Worm (Caenorhabditis elegans) whole organism, L4 larva: ENCODE measurements around the gene F49E8.8.

Experiments used
- T20F7.1 ChIP-seq: fragments of 200-800 bp; sonication (Bioruptor generic); optimal IDR thresholded peaks from 2 replicates; lab custom pipeline; 2018; ENCODE audit warnings: mild to moderate bottlenecking, missing genetic modification characterization, missing compliant biosample characterization
- T26A8.4 ChIP-seq: fragments of 200-800 bp; sonication (Bioruptor generic); IDR thresholded peaks from 2 replicates; pipeline ENCODE4 v1.3.6; 2022; ENCODE audit warnings: missing genetic modification characterization, missing compliant biosample characterization
- Y75B8A.6 ChIP-seq: fragments of 200-800 bp; sonication (Bioruptor generic); IDR thresholded peaks from 2 replicates; pipeline ENCODE4 v1.3.6; 2022; ENCODE audit warnings: missing genetic modification reagents, missing genetic modification characterization, missing compliant biosample characterization
- ZK337.2 ChIP-seq: fragments of 200-800 bp; sonication (Bioruptor generic); IDR thresholded peaks from 2 replicates; pipeline ENCODE4 v1.3.6; 2022; ENCODE audit warnings: missing genetic modification reagents, missing genetic modification characterization, missing compliant biosample characterization
- aha-1 ChIP-seq: fragments of 150-350 bp; peaks from one replicate; lab custom pipeline; 2014; ENCODE audit warnings: missing biosample characterization, missing genetic modification characterization
- ama-1 ChIP-seq: fragments of 150-350 bp; optimal IDR thresholded peaks from 2 replicates; lab custom pipeline; 2014; ENCODE audit warnings: inconsistent platforms, mixed read lengths
- arid-1 ChIP-seq: fragments of 200-800 bp; sonication (Bioruptor generic); conservative IDR thresholded peaks from 2 replicates; pipeline ENCODE4 v1.3.6; 2022; ENCODE audit warnings: missing genetic modification reagents, missing genetic modification characterization, missing compliant biosample characterization
- attf-4 ChIP-seq: sonication (generic microtip); optimal IDR thresholded peaks from 3 replicates; lab custom pipeline; 2017; ENCODE audit warnings: missing biosample characterization, missing genetic modification characterization
- ceh-28 ChIP-seq: fragments of 150-350 bp; optimal IDR thresholded peaks from 2 replicates; lab custom pipeline; 2014; ENCODE audit warnings: missing biosample characterization, missing genetic modification reagents, missing genetic modification characterization
- ceh-32 ChIP-seq: sonication (generic microtip); optimal IDR thresholded peaks from 2 replicates; lab custom pipeline; 2016; ENCODE audit warnings: mild to moderate bottlenecking, missing genetic modification characterization, missing compliant biosample characterization; ENCODE audit not compliant: poor library complexity
- ceh-44 ChIP-seq: fragments of 200-800 bp; sonication (Bioruptor generic); IDR thresholded peaks from 2 replicates; pipeline ENCODE4 v1.3.6; 2022; ENCODE audit warnings: missing genetic modification reagents, missing genetic modification characterization, missing compliant biosample characterization
- dmd-6 ChIP-seq: fragments of 200-800 bp; sonication (Bioruptor generic); IDR thresholded peaks from 2 replicates; pipeline ENCODE4 v1.3.6; 2022; ENCODE audit warnings: missing genetic modification reagents, missing genetic modification characterization, missing compliant biosample characterization
- dmd-9 ChIP-seq: fragments of 200-800 bp; sonication (Bioruptor generic); IDR thresholded peaks from 2 replicates; pipeline ENCODE4 v1.3.6; 2022; ENCODE audit warnings: missing genetic modification reagents, missing genetic modification characterization, missing compliant biosample characterization
- fkh-10 ChIP-seq: fragments of 150-350 bp; optimal IDR thresholded peaks from 2 replicates; lab custom pipeline; 2014; ENCODE audit warnings: missing biosample characterization, missing genetic modification reagents, missing genetic modification characterization
- gei-8 ChIP-seq: fragments of 200-800 bp; sonication (Bioruptor generic); optimal IDR thresholded peaks from 2 replicates; lab custom pipeline; 2018; ENCODE audit warnings: mild to moderate bottlenecking, missing genetic modification characterization, missing compliant biosample characterization
- hif-1 ChIP-seq, 2 experiments: sonication (generic microtip); optimal IDR thresholded peaks; 2 replicates each; lab custom pipeline; 2016 to 2017; ENCODE audit warnings: missing compliant biosample characterization in 2 of 2, missing genetic modification characterization in 2 of 2, missing genetic modification reagents in 2 of 2, missing genotype in 2 of 2, mild to moderate bottlenecking in 1 of 2
- hlh-30 ChIP-seq: sonication (generic microtip); optimal IDR thresholded peaks from 2 replicates; lab custom pipeline; 2017; ENCODE audit warnings: antibody characterized with exemption, mild to moderate bottlenecking, missing genetic modification characterization, missing compliant biosample characterization; ENCODE audit not compliant: insufficient read depth
- hmg-1.1 ChIP-seq: fragments of 200-800 bp; sonication (Bioruptor generic); IDR thresholded peaks from 2 replicates; pipeline ENCODE4 v1.3.6; 2022; ENCODE audit warnings: missing genetic modification reagents, missing genetic modification characterization, missing compliant biosample characterization
- lin-1 ChIP-seq: fragments of 200-800 bp; sonication (Bioruptor generic); IDR thresholded peaks from 2 replicates; pipeline ENCODE4 v1.3.6; 2022; ENCODE audit warnings: missing genetic modification reagents, missing genetic modification characterization, missing compliant biosample characterization
- lin-38 ChIP-seq: fragments of 200-800 bp; sonication (Bioruptor generic); IDR thresholded peaks from 2 replicates; pipeline ENCODE4 v1.3.6; 2022; ENCODE audit warnings: missing genetic modification reagents, missing genetic modification characterization, missing compliant biosample characterization
- lir-3 ChIP-seq: sonication (generic microtip); optimal IDR thresholded peaks from 2 replicates; lab custom pipeline; 2016; ENCODE audit warnings: mild to moderate bottlenecking, missing genetic modification characterization, missing compliant biosample characterization
- madf-5 ChIP-seq, 2 experiments: fragments of 200-800 bp; sonication (Bioruptor generic); IDR thresholded peaks; 2 replicates each; pipeline ENCODE4 v1.3.6; 2022; ENCODE audit warnings: missing compliant biosample characterization in 2 of 2, missing genetic modification characterization in 2 of 2
- madf-9 ChIP-seq: fragments of 200-800 bp; sonication (Bioruptor generic); conservative IDR thresholded peaks from 2 replicates; pipeline ENCODE4 v1.3.6; 2022; ENCODE audit warnings: missing genetic modification reagents, missing genetic modification characterization, missing compliant biosample characterization
- mdl-1 ChIP-seq, 2 experiments: fragments of 150-350 bp in 1 of 2; sonication (generic microtip) in 1 of 2; optimal IDR thresholded peaks; 2 replicates each; lab custom pipeline; 2014 to 2017; ENCODE audit warnings: missing biosample characterization in 2 of 2, missing genetic modification characterization in 2 of 2
- mep-1 ChIP-seq: fragments of 150-350 bp; sonication (generic microtip); optimal IDR thresholded peaks from 3 replicates; lab custom pipeline; 2014; ENCODE audit warnings: missing biosample characterization, missing genetic modification characterization
- mes-2 ChIP-seq: sonication (generic microtip); optimal IDR thresholded peaks from 2 replicates; lab custom pipeline; 2016; ENCODE audit warnings: missing genotype, mild to moderate bottlenecking, missing genetic modification characterization, missing compliant biosample characterization; ENCODE audit not compliant: poor library complexity, severe bottlenecking
- nhr-11 ChIP-seq: fragments of 150-350 bp; optimal IDR thresholded peaks from 2 replicates; lab custom pipeline; 2014; ENCODE audit warnings: missing biosample characterization, missing genetic modification characterization
- nhr-111 ChIP-seq: fragments of 200-800 bp; sonication (Bioruptor generic); optimal IDR thresholded peaks from 2 replicates; lab custom pipeline; 2018; ENCODE audit warnings: mild to moderate bottlenecking, missing genetic modification characterization, missing compliant biosample characterization
- nhr-237 ChIP-seq: sonication (generic microtip); optimal IDR thresholded peaks from 2 replicates; lab custom pipeline; 2017; ENCODE audit warnings: missing biosample characterization, missing genetic modification characterization
- nhr-28 ChIP-seq: fragments of 150-350 bp; optimal IDR thresholded peaks from 2 replicates; lab custom pipeline; 2014; ENCODE audit warnings: missing biosample characterization, missing genetic modification characterization
- nhr-48 ChIP-seq: sonication (generic microtip); optimal IDR thresholded peaks from 2 replicates; lab custom pipeline; 2016; ENCODE audit warnings: mild to moderate bottlenecking, missing genetic modification characterization, missing compliant biosample characterization
- nhr-76 ChIP-seq: fragments of 150-350 bp; optimal IDR thresholded peaks from 2 replicates; lab custom pipeline; 2014; ENCODE audit warnings: missing biosample characterization, missing genetic modification characterization
- saeg-2 ChIP-seq: fragments of 200-800 bp; sonication (Bioruptor generic); IDR thresholded peaks from 2 replicates; pipeline ENCODE4 v1.3.6; 2022; ENCODE audit warnings: missing genetic modification reagents, missing genetic modification characterization, missing compliant biosample characterization
- sdz-12 ChIP-seq: fragments of 200-800 bp; sonication (Bioruptor generic); optimal IDR thresholded peaks from 2 replicates; lab custom pipeline; 2018; ENCODE audit warnings: mild to moderate bottlenecking, missing genetic modification characterization, missing compliant biosample characterization
- set-16 ChIP-seq: fragments of 200-800 bp; sonication (Bioruptor generic); IDR thresholded peaks from 2 replicates; pipeline ENCODE4 v1.3.6; 2022; ENCODE audit warnings: missing genetic modification reagents, missing genetic modification characterization, missing compliant biosample characterization
- snpc-1.2 ChIP-seq: fragments of 200-800 bp; sonication (Bioruptor generic); IDR thresholded peaks from 2 replicates; pipeline ENCODE4 v1.3.6; 2022; ENCODE audit warnings: missing genetic modification reagents, missing genetic modification characterization, missing compliant biosample characterization
- snpc-4 ChIP-seq: fragments of 150-350 bp; optimal IDR thresholded peaks from 2 replicates; lab custom pipeline; 2014; ENCODE audit warnings: missing biosample characterization, missing genetic modification characterization
- tag-97 ChIP-seq: fragments of 200-800 bp; sonication (Bioruptor generic); IDR thresholded peaks from 2 replicates; pipeline ENCODE4 v1.3.6; 2022; ENCODE audit warnings: missing genetic modification characterization, missing compliant biosample characterization
- tra-1 ChIP-seq: fragments of 200-800 bp; sonication (Bioruptor generic); IDR thresholded peaks from 2 replicates; pipeline ENCODE4 v1.3.6; 2022; ENCODE audit warnings: missing genetic modification reagents, missing genetic modification characterization, missing compliant biosample characterization
- unc-130 ChIP-seq: sonication (generic microtip); optimal IDR thresholded peaks from 2 replicates; lab custom pipeline; 2016; ENCODE audit warnings: missing genetic modification reagents, missing genetic modification characterization, missing compliant biosample characterization
- zag-1 ChIP-seq: fragments of 150-350 bp; optimal IDR thresholded peaks from 2 replicates; lab custom pipeline; 2014; ENCODE audit warnings: missing biosample characterization, missing genetic modification characterization
- ztf-11 ChIP-seq: fragments of 150-350 bp; optimal IDR thresholded peaks from 2 replicates; lab custom pipeline; 2014; ENCODE audit warnings: missing biosample characterization, missing genetic modification characterization

F49E8.8 gene

ce11 chrIV:7552958-7553553 is 3.4 kb upstream of the F49E8.8 start, which contains the start of gene dif-1 (continued):
- TF ChIP-seq lir-3 (tag; lab: Kevin White, UChicago) (no peak), nhr-48 (tag; lab: Kevin White, UChicago) (peak; percentile 0), mdl-1 (tag; optimal IDR thresholded peaks at IDR 0.05; lab: Kevin White, UChicago) (peak in 1 of 2 experiments; percentile 33), hlh-30 (tag; lab: Kevin White, UChicago) (peak; percentile 27), dmd-6 (peak; percentile 63), ceh-44 (no peak), mep-1 (tag; lab: Kevin White, UChicago) (peak; percentile 66), nhr-28 (peak; percentile 96), T20F7.1 (peak; percentile 69), sdz-12 (GFP tag; lab: Kevin White, UChicago) (no peak)

- TF ChIP-seq ceh-32 (no peak), snpc-4 (tag; lab: Kevin White, UChicago) (no peak), aha-1 (tag; lab: Kevin White, UChicago) (peak; percentile 46), ZK337.2 (GFP tag; lab: Robert Waterston, UW) (no peak), lin-1 (GFP tag; lab: Robert Waterston, UW) (no peak), nhr-11 (tag; lab: Kevin White, UChicago) (peak; percentile 40), nhr-76 (tag; lab: Kevin White, UChicago) (no peak), Y75B8A.6 (GFP tag; lab: Robert Waterston, UW) (no peak), hmg-1.1 (no peak), unc-130 (GFP tag; lab: Kevin White, UChicago) (no peak)
Measured at ce11 chrIV:7554351-7554750, 2.1 kb upstream of the F49E8.8 start, which contains the start of gene F49E8.6. TSS of gene F49E8.6 (minus strand) at chrIV:7554667.

ce11 chrIV:7558653-7559052 is 2.2 kb downstream of the F49E8.8 start:
- no peak for TF ChIP-seq hmg-1.1
- no peak for TF ChIP-seq nhr-111 (GFP tag; lab: Kevin White, UChicago)
- no peak for TF ChIP-seq nhr-237
- no peak for TF ChIP-seq nhr-48 (tag; lab: Kevin White, UChicago)
- no peak for TF ChIP-seq dmd-6
- no peak for TF ChIP-seq hif-1 (tag; optimal IDR thresholded peaks at IDR 0.05; lab: Kevin White, UChicago)
- TF ChIP-seq set-16 (GFP tag; lab: Robert Waterston, UW): no peak
- no peak for TF ChIP-seq attf-4 (tag; lab: Kevin White, UChicago)
- peak; percentile 54 for TF ChIP-seq ama-1 (lab: Kevin White, UChicago)
- no peak for TF ChIP-seq fkh-10 (GFP tag; lab: Kevin White, UChicago)
- TF ChIP-seq ceh-44: no peak
- TF ChIP-seq mes-2 (tag; lab: Kevin White, UChicago): no peak
- no peak for TF ChIP-seq dmd-9 (GFP tag; lab: Robert Waterston, UW)
- TF ChIP-seq snpc-1.2 (GFP tag; lab: Robert Waterston, UW): 0 out of 2 replicates have a peak, but pooled peaks have one; percentile 15
- TF ChIP-seq T26A8.4 (GFP tag; lab: Robert Waterston, UW): no peak
- TF ChIP-seq ztf-11 (tag; lab: Kevin White, UChicago): no peak
- no peak for TF ChIP-seq unc-130 (GFP tag; lab: Kevin White, UChicago)

ce11 chrIV:7559237-7559636 is 2.8 kb downstream of the F49E8.8 start:
- TF ChIP-seq arid-1 (GFP tag; lab: Robert Waterston, UW) (0 out of 2 replicates have a peak, but pooled peaks have one; percentile 21), tra-1 (GFP tag; lab: Robert Waterston, UW) (no peak), lin-38 (GFP tag; lab: Robert Waterston, UW) (peak; percentile 6; the same call in 1 of the 2 replicates), Y75B8A.6 (GFP tag; lab: Robert Waterston, UW) (no peak), zag-1 (tag; lab: Kevin White, UChicago) (no peak), lir-3 (tag; lab: Kevin White, UChicago) (no peak), T20F7.1 (no peak), snpc-1.2 (GFP tag; lab: Robert Waterston, UW) (no peak), madf-5 (GFP tag; IDR thresholded peaks at IDR 0.05; lab: Robert Waterston, UW) (no peak), gei-8 (GFP tag; lab: Kevin White, UChicago) (no peak), tag-97 (GFP tag; lab: Robert Waterston, UW) (no peak), nhr-28 (no peak), ceh-28 (tag; lab: Kevin White, UChicago) (no peak), madf-9 (GFP tag; lab: Robert Waterston, UW) (no peak), saeg-2 (GFP tag; lab: Robert Waterston, UW) (no peak)
